Fruit fly (Drosophila melanogaster) whole organism, embryonic: ENCODE measurements around the gene CG43897.
A peak's percentile ranks its signal among the peaks of the same experiment; 100 is the strongest.

Source experiments
- BEAF-32 ChIP-seq: fragments of 200-800 bp; sonication (Bioruptor generic); optimal IDR thresholded peaks from 3 replicates; lab custom pipeline; 2017; ENCODE audit warnings: missing biosample characterization, missing genetic modification characterization, mild to moderate bottlenecking, moderate library complexity, missing genetic modification reagents
- Bteb2 ChIP-seq: fragments of 200-800 bp; sonication (Bioruptor generic); optimal IDR thresholded peaks from 2 replicates; lab custom pipeline; 2016; ENCODE audit warnings: missing biosample characterization, missing genetic modification characterization
- CG1024 ChIP-seq: fragments of 200-800 bp; sonication (Bioruptor generic); IDR thresholded peaks from 2 replicates; pipeline ENCODE4 v1.3.6; 2022; ENCODE audit warnings: missing biosample characterization, missing genetic modification characterization
- CG11504 ChIP-seq: fragments of 200-800 bp; sonication (Bioruptor generic); optimal IDR thresholded peaks from 3 replicates; lab custom pipeline; 2019; ENCODE audit warnings: missing biosample characterization, mild to moderate bottlenecking, missing genetic modification characterization, moderate library complexity
- CG13296 ChIP-seq: fragments of 200-800 bp; sonication (Bioruptor generic); optimal IDR thresholded peaks from 3 replicates; lab custom pipeline; 2018; ENCODE audit warnings: missing biosample characterization, mild to moderate bottlenecking, missing genetic modification characterization
- CG13775 ChIP-seq: fragments of 200-800 bp; sonication (Bioruptor generic); optimal IDR thresholded peaks from 3 replicates; lab custom pipeline; 2017; ENCODE audit warnings: missing biosample characterization, mild to moderate bottlenecking, missing genetic modification characterization
- CG1647 ChIP-seq: fragments of 200-800 bp; sonication (Bioruptor generic); optimal IDR thresholded peaks from 3 replicates; lab custom pipeline; 2016; ENCODE audit warnings: missing biosample characterization, missing genetic modification characterization
- CG17361 ChIP-seq: fragments of 200-800 bp; sonication (Bioruptor generic); IDR thresholded peaks from 3 replicates; pipeline ENCODE4 v1.3.6; 2022; ENCODE audit warnings: missing biosample characterization, missing genetic modification characterization
- CG18262 ChIP-seq: fragments of 200-800 bp; optimal IDR thresholded peaks from 3 replicates; lab custom pipeline; 2019; ENCODE audit warnings: missing biosample characterization, mild to moderate bottlenecking, missing genetic modification characterization, moderate library complexity
- CG2678 ChIP-seq: fragments of 200-800 bp; sonication (Bioruptor generic); optimal IDR thresholded peaks from 3 replicates; lab custom pipeline; 2019; ENCODE audit warnings: missing biosample characterization, mild to moderate bottlenecking, missing genetic modification characterization, moderate library complexity
- CG2875 ChIP-seq: fragments of 200-800 bp; sonication (Bioruptor generic); optimal IDR thresholded peaks from 2 replicates; lab custom pipeline; 2017; ENCODE audit warnings: missing biosample characterization, mild to moderate bottlenecking, missing genetic modification characterization, missing genetic modification reagents
- CG31365 ChIP-seq: fragments of 200-800 bp; sonication (Bioruptor generic); optimal IDR thresholded peaks from 2 replicates; lab custom pipeline; 2018; ENCODE audit warnings: missing biosample characterization, mild to moderate bottlenecking, missing genetic modification characterization
- CG33557 ChIP-seq: fragments of 200-800 bp; sonication (Bioruptor generic); optimal IDR thresholded peaks from 2 replicates; lab custom pipeline; 2019; ENCODE audit warnings: missing biosample characterization, mild to moderate bottlenecking, missing genetic modification characterization, moderate library complexity
- CG3995 ChIP-seq: fragments of 200-800 bp; sonication (Bioruptor generic); optimal IDR thresholded peaks from 3 replicates; lab custom pipeline; 2016; ENCODE audit warnings: missing biosample characterization, missing genetic modification characterization
- CG4730 ChIP-seq: fragments of 200-800 bp; sonication (Bioruptor generic); IDR thresholded peaks from 2 replicates; pipeline ENCODE4 v1.3.6; 2022; ENCODE audit warnings: missing biosample characterization, missing genetic modification characterization
- CG6254 ChIP-seq: fragments of 200-800 bp; sonication (Bioruptor generic); optimal IDR thresholded peaks from 3 replicates; lab custom pipeline; 2017; ENCODE audit warnings: mild to moderate bottlenecking, missing biosample characterization, missing genetic modification reagents, missing genetic modification characterization
- CG6683 ChIP-seq: fragments of 200-800 bp; sonication (Bioruptor generic); optimal IDR thresholded peaks from 2 replicates; lab custom pipeline; 2017; ENCODE audit warnings: missing biosample characterization, mild to moderate bottlenecking, missing genetic modification characterization, missing genetic modification reagents
- CG7357 ChIP-seq: fragments of 200-800 bp; sonication (Bioruptor generic); IDR thresholded peaks from 3 replicates; pipeline ENCODE4 v1.3.6; 2022; ENCODE audit warnings: missing biosample characterization, missing genetic modification characterization
- CG8924 ChIP-seq: fragments of 200-800 bp; optimal IDR thresholded peaks from 3 replicates; lab custom pipeline; 2019; ENCODE audit warnings: missing biosample characterization, mild to moderate bottlenecking, missing genetic modification characterization, moderate library complexity
- Chrac-16 ChIP-seq: fragments of 200-800 bp; sonication (Bioruptor generic); optimal IDR thresholded peaks from 3 replicates; lab custom pipeline; 2016; ENCODE audit warnings: missing biosample characterization, missing genetic modification characterization
- CoRest ChIP-seq: fragments of 200-800 bp; sonication (Bioruptor generic); optimal IDR thresholded peaks from 3 replicates; lab custom pipeline; 2018; ENCODE audit warnings: missing biosample characterization, mild to moderate bottlenecking, missing genetic modification characterization, moderate library complexity
- D19A ChIP-seq: fragments of 200-800 bp; optimal IDR thresholded peaks from 3 replicates; lab custom pipeline; 2019; ENCODE audit warnings: missing biosample characterization, mild to moderate bottlenecking, missing genetic modification characterization, moderate library complexity
- Dfd ChIP-seq, 2 experiments: fragments of >200 bp; optimal IDR thresholded peaks; 2 replicates each; lab custom pipeline; 2017; ENCODE audit warnings: missing biosample characterization in 2 of 2, missing genetic modification characterization in 2 of 2
- NFAT ChIP-seq: fragments of 200-800 bp; sonication (Bioruptor generic); IDR thresholded peaks from 2 replicates; pipeline ENCODE4 v1.3.6; 2022; ENCODE audit warnings: missing biosample characterization, missing genetic modification characterization
- Nf-YC ChIP-seq: fragments of 200-800 bp; optimal IDR thresholded peaks from 3 replicates; lab custom pipeline; 2019; ENCODE audit warnings: missing biosample characterization, mild to moderate bottlenecking, missing genetic modification characterization, moderate library complexity
- Oli ChIP-seq: fragments of 200-800 bp; sonication (Bioruptor generic); optimal IDR thresholded peaks from 2 replicates; lab custom pipeline; 2018; ENCODE audit warnings: missing biosample characterization, mild to moderate bottlenecking, missing genetic modification characterization, moderate library complexity
- Rfx ChIP-seq: fragments of 200-800 bp; sonication (Bioruptor generic); IDR thresholded peaks from 2 replicates; pipeline ENCODE4 v1.3.6; 2022; ENCODE audit warnings: missing biosample characterization, missing genetic modification characterization
- YL-1 ChIP-seq: fragments of 200-800 bp; sonication (Bioruptor generic); optimal IDR thresholded peaks from 3 replicates; lab custom pipeline; 2017; ENCODE audit warnings: missing biosample characterization, mild to moderate bottlenecking, missing genetic modification characterization
- abd-A ChIP-seq: fragments of 200-800 bp; sonication (Bioruptor generic); optimal IDR thresholded peaks from 3 replicates; lab custom pipeline; 2019; ENCODE audit warnings: missing biosample characterization, mild to moderate bottlenecking, missing genetic modification characterization, moderate library complexity
- ara ChIP-seq: fragments of 200-800 bp; sonication (Bioruptor generic); IDR thresholded peaks from 2 replicates; pipeline ENCODE4 v1.3.6; 2022; ENCODE audit warnings: missing biosample characterization, missing genetic modification characterization
- bigmax ChIP-seq: fragments of 200-800 bp; sonication (Bioruptor generic); optimal IDR thresholded peaks from 2 replicates; lab custom pipeline; 2018; ENCODE audit warnings: missing biosample characterization, mild to moderate bottlenecking, missing genetic modification characterization
- dysf ChIP-seq: fragments of 200-800 bp; sonication (Bioruptor generic); IDR thresholded peaks from 3 replicates; pipeline ENCODE4 v1.3.6; 2022; ENCODE audit warnings: missing biosample characterization, missing genetic modification characterization
- fd102C ChIP-seq: fragments of 200-800 bp; sonication (Bioruptor generic); optimal IDR thresholded peaks from 2 replicates; lab custom pipeline; 2018; ENCODE audit warnings: missing biosample characterization, mild to moderate bottlenecking, missing genetic modification characterization, moderate library complexity
- ftz-f1 ChIP-seq: fragments of 200-800 bp; sonication (Bioruptor generic); optimal IDR thresholded peaks from 2 replicates; lab custom pipeline; 2016; ENCODE audit warnings: missing biosample characterization, missing genetic modification characterization
- grn ChIP-seq: fragments of 200-800 bp; sonication (Bioruptor generic); optimal IDR thresholded peaks from 3 replicates; lab custom pipeline; 2017; ENCODE audit warnings: missing biosample characterization, missing genetic modification characterization
- gt ChIP-seq: fragments of 200-800 bp; sonication (Bioruptor generic); IDR thresholded peaks from 2 replicates; pipeline ENCODE4 v1.3.6; 2022; ENCODE audit warnings: missing biosample characterization, missing genetic modification characterization
- her ChIP-seq: fragments of 200-800 bp; sonication (Bioruptor generic); optimal IDR thresholded peaks from 2 replicates; lab custom pipeline; 2016; ENCODE audit warnings: missing biosample characterization, missing genetic modification characterization
- kay ChIP-seq: fragments of 200-800 bp; sonication (Bioruptor generic); optimal IDR thresholded peaks from 2 replicates; lab custom pipeline; 2016; ENCODE audit warnings: missing biosample characterization, missing genetic modification characterization
- lbe ChIP-seq: fragments of 200-800 bp; sonication (Bioruptor generic); optimal IDR thresholded peaks from 2 replicates; lab custom pipeline; 2016; ENCODE audit warnings: missing biosample characterization, mild to moderate bottlenecking, missing genetic modification characterization
- lilli ChIP-seq: fragments of 200-800 bp; sonication (Bioruptor generic); optimal IDR thresholded peaks from 3 replicates; lab custom pipeline; 2016; ENCODE audit warnings: missing biosample characterization, missing genetic modification characterization
- oc ChIP-seq: fragments of 200-800 bp; sonication (Bioruptor generic); optimal IDR thresholded peaks from 2 replicates; lab custom pipeline; 2018; ENCODE audit warnings: missing biosample characterization, mild to moderate bottlenecking, missing genetic modification characterization, moderate library complexity
- org-1 ChIP-seq: fragments of 200-800 bp; sonication (Bioruptor generic); optimal IDR thresholded peaks from 2 replicates; lab custom pipeline; 2017; ENCODE audit warnings: missing biosample characterization, missing genetic modification characterization
- pros ChIP-seq: fragments of 200-800 bp; sonication (Bioruptor generic); optimal IDR thresholded peaks from 3 replicates; lab custom pipeline; 2019; ENCODE audit warnings: missing biosample characterization, mild to moderate bottlenecking, missing genetic modification characterization, moderate library complexity
- rib ChIP-seq: fragments of 200-800 bp; sonication (Bioruptor generic); IDR thresholded peaks from 2 replicates; pipeline ENCODE4 v1.3.6; 2022; ENCODE audit warnings: missing biosample characterization, missing genetic modification characterization
- ro ChIP-seq: fragments of 200-800 bp; sonication (Bioruptor generic); IDR thresholded peaks from 2 replicates; pipeline ENCODE4 v1.3.6; 2022; ENCODE audit warnings: missing biosample characterization, missing genetic modification characterization
- ssp ChIP-seq: fragments of 200-800 bp; sonication (Bioruptor generic); IDR thresholded peaks from 2 replicates; pipeline ENCODE4 v1.3.6; 2022; ENCODE audit warnings: missing biosample characterization, missing genetic modification characterization
- stwl ChIP-seq: fragments of 200-800 bp; sonication (Bioruptor generic); optimal IDR thresholded peaks from 3 replicates; lab custom pipeline; 2018; ENCODE audit warnings: missing biosample characterization, mild to moderate bottlenecking, missing genetic modification characterization, moderate library complexity
- sug ChIP-seq: fragments of 200-800 bp; optimal IDR thresholded peaks from 2 replicates; lab custom pipeline; 2019; ENCODE audit warnings: missing biosample characterization, mild to moderate bottlenecking, missing genetic modification characterization, moderate library complexity
- toy ChIP-seq: fragments of 200-800 bp; sonication (Bioruptor generic); IDR thresholded peaks from 2 replicates; pipeline ENCODE4 v1.3.6; 2022; ENCODE audit warnings: missing biosample characterization, missing genetic modification characterization
- unpg ChIP-seq: fragments of 200-800 bp; sonication (Bioruptor generic); optimal IDR thresholded peaks from 3 replicates; lab custom pipeline; 2018; ENCODE audit warnings: missing biosample characterization, mild to moderate bottlenecking, missing genetic modification characterization, moderate library complexity
- zen2 ChIP-seq: fragments of 200-800 bp; sonication (Bioruptor generic); IDR thresholded peaks from 3 replicates; pipeline ENCODE4 v1.3.6; 2022; ENCODE audit warnings: missing biosample characterization, missing genetic modification characterization; ENCODE audit not compliant: partially characterized antibody

Gene CG43897

DNA sequence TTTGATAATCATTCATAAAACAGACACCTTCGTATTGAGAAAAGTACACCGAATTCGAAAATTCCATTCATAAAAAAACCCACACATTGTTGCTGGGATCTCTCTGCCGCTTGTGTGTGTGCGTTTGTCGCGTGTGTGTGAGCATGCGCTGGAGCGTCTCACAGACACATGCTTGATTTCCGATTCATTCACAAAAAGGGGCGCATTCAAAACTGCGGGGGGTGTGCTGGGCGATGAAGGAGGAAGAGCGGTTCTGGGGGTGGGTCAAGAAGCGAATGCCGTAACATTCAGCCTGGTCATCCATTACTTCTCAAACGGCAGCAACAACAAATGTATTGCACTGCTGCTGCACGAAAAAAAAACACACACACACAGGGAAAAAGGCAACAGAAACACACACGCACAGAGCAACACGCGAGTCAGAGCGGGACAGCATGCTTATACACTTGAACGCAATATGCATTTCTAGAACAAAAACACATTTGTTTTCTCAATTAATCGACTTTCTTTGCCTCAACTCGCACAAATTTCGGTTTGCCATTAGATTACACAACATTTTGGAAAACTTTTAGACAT lies 40.3 kb downstream of the CG43897 start:
- no peak for TF ChIP-seq ro (GFP tag; lab: Robert Waterston, UW)
- peak; percentile 76 for TF ChIP-seq abd-A (tag; lab: Kevin White, UChicago)
- no peak for TF ChIP-seq CG6254 (GFP tag; lab: Kevin White, UChicago)
- TF ChIP-seq Rfx (GFP tag; lab: Robert Waterston, UW) = no peak
- no peak for TF ChIP-seq CG13296 (GFP tag; lab: Kevin White, UChicago)
- TF ChIP-seq unpg = no peak
- TF ChIP-seq ftz-f1 = no peak
- TF ChIP-seq YL-1 (GFP tag; lab: Kevin White, UChicago) = peak; percentile 33
- TF ChIP-seq CoRest (tag; lab: Kevin White, UChicago) = no peak
- 0 out of 2 replicates have a peak, but pooled peaks have one; percentile 35 for TF ChIP-seq ara (GFP tag; lab: Robert Waterston, UW)
- peak; percentile 1 for TF ChIP-seq CG8924 (tag; lab: Kevin White, UChicago)
- TF ChIP-seq toy (GFP tag; lab: Robert Waterston, UW) = no peak
- no peak for TF ChIP-seq CG4730
- TF ChIP-seq fd102C (GFP tag; lab: Kevin White, UChicago) = no peak
- TF ChIP-seq BEAF-32 = no peak
- no peak for TF ChIP-seq CG1647
- no peak for TF ChIP-seq Oli
- TF ChIP-seq CG31365 (tag; lab: Kevin White, UChicago) = no peak
- no peak for TF ChIP-seq dysf (GFP tag; lab: Robert Waterston, UW)
- TF ChIP-seq kay = no peak
- no peak for TF ChIP-seq CG13775
- peak; percentile 62 for TF ChIP-seq rib
- no peak for TF ChIP-seq Dfd (GFP tag; optimal IDR thresholded peaks at IDR 0.05; lab: Kevin White, UChicago)
- peak; percentile 7 for TF ChIP-seq CG2678 (tag; lab: Kevin White, UChicago)
- no peak for TF ChIP-seq zen2 (GFP tag; lab: Robert Waterston, UW)
- TF ChIP-seq grn (GFP tag; lab: Kevin White, UChicago) = no peak
- TF ChIP-seq oc (tag; lab: Kevin White, UChicago) = no peak
- TF ChIP-seq CG17361 (GFP tag; lab: Robert Waterston, UW) = no peak
- TF ChIP-seq her (GFP tag; lab: Kevin White, UChicago) = peak; percentile 30
- TF ChIP-seq gt (GFP tag; lab: Robert Waterston, UW) = no peak
- TF ChIP-seq D19A (tag; lab: Kevin White, UChicago) = no peak
- TF ChIP-seq NFAT (GFP tag; lab: Robert Waterston, UW) = no peak
- no peak for TF ChIP-seq org-1 (GFP tag; lab: Kevin White, UChicago)
- TF ChIP-seq stwl = no peak
- TF ChIP-seq Bteb2 (GFP tag; lab: Kevin White, UChicago) = no peak
- no peak for TF ChIP-seq Nf-YC
- TF ChIP-seq Chrac-16 (GFP tag; lab: Kevin White, UChicago) = no peak
- no peak for TF ChIP-seq lilli
- TF ChIP-seq CG6683 (GFP tag; lab: Kevin White, UChicago) = no peak
- TF ChIP-seq bigmax = no peak
- peak; percentile 45 for TF ChIP-seq CG11504 (tag; lab: Kevin White, UChicago)
- TF ChIP-seq CG18262 (tag; lab: Kevin White, UChicago) = no peak
- no peak for TF ChIP-seq CG3995
- TF ChIP-seq CG33557 (GFP tag; lab: Kevin White, UChicago) = no peak
- no peak for TF ChIP-seq CG1024 (GFP tag; lab: Robert Waterston, UW)
- TF ChIP-seq ssp = no peak
- TF ChIP-seq sug (tag; lab: Kevin White, UChicago) = peak; percentile 80
- TF ChIP-seq CG2875 (GFP tag; lab: Kevin White, UChicago) = no peak
- peak; percentile 82 for TF ChIP-seq pros (GFP tag; lab: Kevin White, UChicago)
- TF ChIP-seq CG7357 = no peak
- TF ChIP-seq lbe (GFP tag; lab: Kevin White, UChicago) = no peak
